Worm (Caenorhabditis elegans) whole organism, mixed stage, embryonic: ENCODE measurements around the gene T21C12.4.

Source experiments
- M03D4.4 ChIP-seq: sonication (generic microtip); optimal IDR thresholded peaks from 2 replicates; lab custom pipeline; 2017; ENCODE audit warnings: mild to moderate bottlenecking, missing genetic modification characterization, missing compliant biosample characterization
- ceh-39 ChIP-seq: fragments of 150-350 bp; optimal IDR thresholded peaks from 2 replicates; lab custom pipeline; 2014; ENCODE audit warnings: missing biosample characterization, missing genetic modification characterization
- ceh-83 ChIP-seq: fragments of 200-800 bp; sonication (Bioruptor generic); optimal IDR thresholded peaks from 2 replicates; lab custom pipeline; 2018; ENCODE audit warnings: mild to moderate bottlenecking, missing genetic modification characterization, missing compliant biosample characterization
- ces-1 ChIP-seq: fragments of 150-350 bp; optimal IDR thresholded peaks from 2 replicates; lab custom pipeline; 2014; ENCODE audit warnings: missing biosample characterization, missing genetic modification reagents, missing genetic modification characterization
- cnd-1 ChIP-seq: fragments of 200-800 bp; sonication (Bioruptor generic); optimal IDR thresholded peaks from 2 replicates; lab custom pipeline; 2018; ENCODE audit warnings: mild to moderate bottlenecking, missing genetic modification characterization, missing compliant biosample characterization
- drap-1 ChIP-seq: fragments of 200-800 bp; sonication (Bioruptor generic); optimal IDR thresholded peaks from 3 replicates; lab custom pipeline; 2018; ENCODE audit warnings: mild to moderate bottlenecking, missing genetic modification characterization, missing compliant biosample characterization
- elt-1 ChIP-seq: sonication (generic microtip); optimal IDR thresholded peaks from 2 replicates; lab custom pipeline; 2017; ENCODE audit warnings: missing genetic modification characterization, mild to moderate bottlenecking, missing compliant biosample characterization, antibody characterized with exemption, moderate library complexity, borderline replicate concordance; ENCODE audit not compliant: insufficient read depth
- elt-3 ChIP-seq: fragments of 150-350 bp; optimal IDR thresholded peaks from 2 replicates; lab custom pipeline; 2014; ENCODE audit warnings: missing biosample characterization, missing genetic modification characterization
- ham-2 ChIP-seq: fragments of 200-800 bp; sonication (Bioruptor generic); optimal IDR thresholded peaks from 2 replicates; lab custom pipeline; 2018; ENCODE audit warnings: mild to moderate bottlenecking, missing genetic modification characterization, missing compliant biosample characterization
- hlh-1 ChIP-seq: fragments of 150-350 bp; optimal IDR thresholded peaks from 2 replicates; lab custom pipeline; 2014; ENCODE audit warnings: missing biosample characterization, missing genetic modification reagents, missing genetic modification characterization
- lin-13 ChIP-seq: fragments of 150-350 bp; optimal IDR thresholded peaks from 2 replicates; lab custom pipeline; 2014; ENCODE audit warnings: missing biosample characterization, missing genetic modification characterization
- lin-32 ChIP-seq: fragments of 200-800 bp; sonication (Bioruptor generic); optimal IDR thresholded peaks from 2 replicates; lab custom pipeline; 2018; ENCODE audit warnings: mild to moderate bottlenecking, missing genetic modification characterization, missing compliant biosample characterization
- lsy-2 ChIP-seq: fragments of 150-350 bp; optimal IDR thresholded peaks from 2 replicates; lab custom pipeline; 2014; ENCODE audit warnings: missing biosample characterization, missing genetic modification characterization
- mep-1 ChIP-seq: fragments of 150-350 bp; optimal IDR thresholded peaks from 2 replicates; lab custom pipeline; 2017; ENCODE audit warnings: missing biosample characterization, missing genetic modification reagents, missing genetic modification characterization, inconsistent platforms
- nhr-12 ChIP-seq: fragments of 150-350 bp; optimal IDR thresholded peaks from 2 replicates; lab custom pipeline; 2014; ENCODE audit warnings: missing biosample characterization, missing genetic modification characterization
- nhr-237 ChIP-seq: fragments of 150-350 bp; optimal IDR thresholded peaks from 2 replicates; lab custom pipeline; 2014; ENCODE audit warnings: missing biosample characterization, missing genetic modification characterization
- pha-4 ChIP-seq: fragments of 150-350 bp; optimal IDR thresholded peaks from 2 replicates; lab custom pipeline; 2018; ENCODE audit warnings: missing biosample characterization, missing genetic modification reagents, missing genetic modification characterization
- sem-2 ChIP-seq: fragments of 200-800 bp; sonication (Bioruptor generic); optimal IDR thresholded peaks from 2 replicates; lab custom pipeline; 2018; ENCODE audit warnings: mild to moderate bottlenecking, missing genetic modification characterization, missing compliant biosample characterization
- snpc-4 ChIP-seq: fragments of 150-350 bp; optimal IDR thresholded peaks from 2 replicates; lab custom pipeline; 2014; ENCODE audit warnings: missing biosample characterization, missing genetic modification characterization
- sptf-1 ChIP-seq: sonication (generic microtip); optimal IDR thresholded peaks from 2 replicates; lab custom pipeline; 2017; ENCODE audit warnings: mild to moderate bottlenecking, missing genetic modification characterization, moderate library complexity, missing compliant biosample characterization
- unc-120 ChIP-seq: sonication (generic microtip); optimal IDR thresholded peaks from 2 replicates; lab custom pipeline; 2017; ENCODE audit warnings: missing genetic modification characterization, missing compliant biosample characterization; ENCODE audit not compliant: poor library complexity, severe bottlenecking
- unc-62 ChIP-seq: fragments of 150-350 bp; optimal IDR thresholded peaks from 2 replicates; lab custom pipeline; 2014; ENCODE audit warnings: missing biosample characterization, missing genetic modification reagents, missing genetic modification characterization
- ztf-11 ChIP-seq: fragments of 150-350 bp; optimal IDR thresholded peaks from 2 replicates; lab custom pipeline; 2014; ENCODE audit warnings: missing biosample characterization, missing genetic modification characterization

The T21C12.4 gene

DNA sequence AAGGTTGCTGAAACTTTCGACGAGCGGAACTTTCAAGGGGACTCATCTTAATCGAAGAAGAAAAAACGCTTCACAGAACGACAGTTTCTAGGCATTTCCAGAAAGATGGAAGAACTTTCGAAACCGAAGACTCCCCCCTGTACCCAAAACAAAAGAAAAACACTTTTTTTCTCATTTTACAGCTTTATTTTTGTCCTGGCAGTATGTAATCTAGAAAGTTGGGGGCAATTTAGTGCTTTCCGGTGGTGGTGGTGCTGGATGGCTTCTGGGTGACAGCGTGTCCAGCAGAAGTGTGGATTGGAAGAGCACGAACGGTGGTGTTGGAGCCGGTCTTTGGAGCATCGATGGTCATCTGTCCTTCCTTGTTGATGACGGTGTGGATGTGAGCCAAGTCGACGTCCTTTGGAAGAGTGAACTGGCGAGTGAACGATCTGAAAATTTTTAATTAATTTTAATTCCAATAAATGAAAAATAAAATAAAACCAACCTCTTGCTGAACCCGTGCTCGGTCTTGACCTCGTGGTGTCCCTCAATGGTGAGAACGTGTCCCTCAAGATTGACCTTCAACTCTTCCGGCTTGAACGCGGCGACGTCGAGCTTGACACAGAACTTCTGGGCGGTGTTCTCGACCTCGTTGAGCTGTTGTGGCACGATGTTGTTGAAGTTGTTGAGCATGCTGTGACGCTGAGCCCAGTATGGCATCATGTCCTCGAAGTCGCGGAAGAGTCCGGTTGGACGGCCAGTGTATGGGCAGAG is 51.7 kb downstream of the T21C12.4 start:
- TF ChIP-seq sem-2 (GFP tag; lab: Kevin White, UChicago), result no peak
- TF ChIP-seq mep-1 (tag; lab: Kevin White, UChicago), result no peak
- no peak for TF ChIP-seq lin-13 (tag; lab: Kevin White, UChicago)
- TF ChIP-seq nhr-237 (tag; lab: Kevin White, UChicago), result no peak
- TF ChIP-seq snpc-4, result no peak
- no peak for TF ChIP-seq M03D4.4 (tag; lab: Kevin White, UChicago)

DNA sequence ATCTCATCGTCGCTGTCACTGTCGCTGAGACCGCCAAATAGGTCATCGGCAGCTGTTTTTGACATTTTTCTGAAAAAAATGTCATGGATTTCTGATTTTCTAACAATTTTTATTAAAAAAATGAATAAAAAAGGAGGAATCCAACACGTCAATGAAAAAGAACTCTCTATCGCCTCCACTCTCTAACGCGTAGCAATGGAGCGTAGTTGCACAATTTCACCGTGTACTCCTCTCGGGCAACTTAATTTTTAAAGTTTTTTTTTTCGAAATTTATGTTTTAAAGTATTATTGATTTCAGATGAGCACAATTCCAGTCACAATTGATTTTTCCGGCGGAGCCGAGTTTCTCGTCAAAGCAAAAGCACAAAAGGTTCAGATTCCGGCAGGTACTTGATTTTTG is 52.6 kb downstream of the T21C12.4 start, which contains the start of the genes taf-11.3 and urm-1:
Gene taf-11.3 (minus strand): TSS at position 69 of the 400 bp plus-strand sequence.
Gene urm-1 (plus strand): TSS at position 299 of the 400 bp plus-strand sequence.
- no peak for TF ChIP-seq unc-62 (GFP tag; lab: Kevin White, UChicago)
- TF ChIP-seq lsy-2, result peak; percentile 34
- TF ChIP-seq sem-2 (GFP tag; lab: Kevin White, UChicago), result no peak
- TF ChIP-seq ceh-83 (GFP tag; lab: Kevin White, UChicago), result no peak
- no peak for TF ChIP-seq nhr-12
- peak; percentile 13 for TF ChIP-seq hlh-1
- TF ChIP-seq pha-4, result peak; percentile 67
- TF ChIP-seq unc-120 (tag; lab: Kevin White, UChicago), result no peak
- no peak for TF ChIP-seq cnd-1 (tag; lab: Kevin White, UChicago)
- peak; percentile 49 for TF ChIP-seq lin-13 (tag; lab: Kevin White, UChicago)
- TF ChIP-seq ces-1 (GFP tag; lab: Kevin White, UChicago), result peak; percentile 77
- peak; percentile 49 for TF ChIP-seq ceh-39 (tag; lab: Kevin White, UChicago)
- TF ChIP-seq M03D4.4 (tag; lab: Kevin White, UChicago), result no peak
- TF ChIP-seq mep-1 (tag; lab: Kevin White, UChicago), result peak; percentile 75
- no peak for TF ChIP-seq drap-1 (GFP tag; lab: Kevin White, UChicago)
- TF ChIP-seq ham-2 (GFP tag; lab: Kevin White, UChicago), result no peak
- peak; percentile 54 for TF ChIP-seq nhr-237 (tag; lab: Kevin White, UChicago)
- TF ChIP-seq, all 35 proteins: peak for 8

DNA sequence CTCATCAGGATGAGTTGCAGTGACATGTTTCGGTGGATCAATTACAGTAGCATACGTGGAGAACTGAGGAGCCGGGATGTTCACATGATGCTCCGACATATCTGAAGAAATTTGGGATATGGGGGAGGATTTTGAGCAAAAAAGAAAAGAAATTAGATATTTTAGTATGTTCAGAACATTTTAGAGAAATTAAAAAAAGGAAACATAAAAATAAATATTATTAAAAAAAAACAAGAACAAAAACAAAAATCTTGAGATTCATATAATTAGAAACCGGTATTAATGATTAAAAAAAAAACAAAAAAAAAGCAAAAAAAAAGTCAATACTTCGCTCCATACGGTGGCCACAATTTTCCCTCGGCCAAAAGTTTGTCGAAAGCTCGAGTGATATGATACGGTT is 54.1 kb downstream of the T21C12.4 start, which contains the start of gene rab-33:
Gene rab-33 (minus strand): TSS at position 101 of the 400 bp plus-strand sequence.
- no peak for TF ChIP-seq lin-32
- TF ChIP-seq ztf-11, result no peak
- TF ChIP-seq lsy-2, result no peak
- no peak for TF ChIP-seq sem-2 (GFP tag; lab: Kevin White, UChicago)
- no peak for TF ChIP-seq ceh-39 (tag; lab: Kevin White, UChicago)
- TF ChIP-seq elt-3, result no peak
- no peak for TF ChIP-seq sptf-1 (tag; lab: Kevin White, UChicago)
- no peak for TF ChIP-seq ces-1 (GFP tag; lab: Kevin White, UChicago)
- no peak for TF ChIP-seq elt-1 (tag; lab: Kevin White, UChicago)
- TF ChIP-seq M03D4.4 (tag; lab: Kevin White, UChicago), result no peak
- TF ChIP-seq, all 35 proteins: peak for 0
